Fruit fly (Drosophila melanogaster) Kc167 (cell line): ENCODE data around the gene Smu1.

ENCODE experiments used
- Myc ChIP-seq: fragments of >200 bp; optimal IDR thresholded peaks from 2 replicates; lab custom pipeline; 2017; ENCODE audit warnings: missing external identifiers
- Sin3A ChIP-seq: fragments of >200 bp; optimal IDR thresholded peaks from 2 replicates; lab custom pipeline; 2018; ENCODE audit warnings: missing external identifiers
- insv ChIP-seq: fragments of >200 bp; optimal IDR thresholded peaks from 3 replicates; lab custom pipeline; 2018; ENCODE audit warnings: missing external identifiers
- psq ChIP-seq: fragments of >200 bp; optimal IDR thresholded peaks from 2 replicates; lab custom pipeline; 2017; ENCODE audit warnings: missing external identifiers
- ttk ChIP-seq: sonication (Bioruptor generic); optimal IDR thresholded peaks from 2 replicates; lab custom pipeline; 2017; ENCODE audit warnings: missing external identifiers

DNA sequence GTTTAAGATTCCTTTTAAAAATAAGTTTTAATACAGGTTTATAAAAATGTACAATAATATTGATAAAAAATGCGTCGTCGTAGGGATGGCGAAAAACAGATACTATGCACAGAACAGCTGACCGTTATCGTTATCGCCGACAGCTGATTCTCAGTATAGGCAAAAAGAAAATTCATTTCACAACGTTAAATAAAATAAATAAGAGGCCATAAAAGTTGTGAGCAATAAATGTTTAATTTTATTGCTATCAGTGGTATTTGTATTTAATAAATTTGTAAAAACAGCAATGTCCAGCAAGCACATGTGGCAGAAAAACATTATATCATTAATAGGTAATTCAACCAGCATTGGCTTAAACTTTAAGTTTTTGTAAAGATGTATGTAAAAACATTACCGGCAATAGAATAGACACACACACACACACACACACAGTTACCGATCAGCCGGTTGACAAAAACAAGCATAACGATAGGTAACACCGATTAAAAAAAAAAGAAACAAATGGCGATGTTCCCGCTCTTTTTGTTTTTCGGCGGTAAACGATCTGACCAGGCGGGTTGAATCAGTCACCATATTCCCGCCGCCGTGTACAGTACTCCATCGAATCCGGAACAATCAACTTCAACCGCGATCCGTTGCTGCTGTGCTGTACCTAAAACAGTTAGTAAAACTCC, at the start of gene Smu1, which contains the start of gene dnk:
- TF ChIP-seq ttk = no peak
- TF ChIP-seq insv (lab: Kevin White, UChicago) = no peak
- no peak for TF ChIP-seq psq (lab: Kevin White, UChicago)
- no peak for TF ChIP-seq Sin3A (lab: Kevin White, UChicago)
- TF ChIP-seq Myc = no peak
